Fruit fly (Drosophila melanogaster) whole organism, embryonic: ENCODE data around the gene Ufsp2.

Experiments
- Atf-2 ChIP-seq: fragments of 200-800 bp; sonication (Bioruptor generic); optimal IDR thresholded peaks from 2 replicates; lab custom pipeline; 2016; ENCODE audit warnings: missing biosample characterization, missing genetic modification characterization
- Atf6 ChIP-seq: fragments of 200-800 bp; sonication (Bioruptor generic); IDR thresholded peaks from 2 replicates; pipeline ENCODE4 v1.3.6; 2022; ENCODE audit warnings: missing biosample characterization, missing genetic modification characterization
- BEAF-32 ChIP-seq: fragments of 200-800 bp; sonication (Bioruptor generic); optimal IDR thresholded peaks from 3 replicates; lab custom pipeline; 2017; ENCODE audit warnings: missing biosample characterization, missing genetic modification characterization, mild to moderate bottlenecking, moderate library complexity, missing genetic modification reagents
- BtbVII ChIP-seq: fragments of 200-800 bp; sonication (Bioruptor generic); optimal IDR thresholded peaks from 3 replicates; lab custom pipeline; 2017; ENCODE audit warnings: missing biosample characterization, mild to moderate bottlenecking, missing genetic modification characterization
- CG10147 ChIP-seq: fragments of 200-800 bp; sonication (Bioruptor generic); optimal IDR thresholded peaks from 2 replicates; lab custom pipeline; 2019; ENCODE audit warnings: missing biosample characterization, mild to moderate bottlenecking, missing genetic modification characterization, moderate library complexity
- CG10959 ChIP-seq: fragments of 200-800 bp; sonication (Bioruptor generic); IDR thresholded peaks from 2 replicates; pipeline ENCODE4 v1.3.6; 2022; ENCODE audit warnings: missing biosample characterization, missing genetic modification characterization
- CG11696 ChIP-seq: fragments of 200-800 bp; sonication (Bioruptor generic); IDR thresholded peaks from 2 replicates; pipeline ENCODE4 v1.3.6; 2022; ENCODE audit warnings: missing biosample characterization, missing genetic modification characterization
- CG13123 ChIP-seq: fragments of 200-800 bp; sonication (Bioruptor generic); optimal IDR thresholded peaks from 2 replicates; lab custom pipeline; 2016; ENCODE audit warnings: missing biosample characterization, missing genetic modification characterization
- CG1602 ChIP-seq: fragments of 200-800 bp; sonication (Bioruptor generic); optimal IDR thresholded peaks from 3 replicates; lab custom pipeline; 2016; ENCODE audit warnings: missing biosample characterization, missing genetic modification characterization
- CG17361 ChIP-seq: fragments of 200-800 bp; sonication (Bioruptor generic); IDR thresholded peaks from 3 replicates; pipeline ENCODE4 v1.3.6; 2022; ENCODE audit warnings: missing biosample characterization, missing genetic modification characterization
- CG1832 ChIP-seq: fragments of 200-800 bp; sonication (Bioruptor generic); optimal IDR thresholded peaks from 2 replicates; lab custom pipeline; 2017; ENCODE audit warnings: missing biosample characterization, mild to moderate bottlenecking, missing genetic modification characterization, inconsistent platforms
- CG18764 ChIP-seq: fragments of 200-800 bp; sonication (Bioruptor generic); optimal IDR thresholded peaks from 3 replicates; lab custom pipeline; 2016; ENCODE audit warnings: missing biosample characterization, missing genetic modification characterization
- CG2712 ChIP-seq: fragments of 200-800 bp; optimal IDR thresholded peaks from 3 replicates; lab custom pipeline; 2019; ENCODE audit warnings: missing biosample characterization, mild to moderate bottlenecking, missing genetic modification characterization, moderate library complexity
- CG31365 ChIP-seq: fragments of 200-800 bp; sonication (Bioruptor generic); optimal IDR thresholded peaks from 2 replicates; lab custom pipeline; 2018; ENCODE audit warnings: missing biosample characterization, mild to moderate bottlenecking, missing genetic modification characterization
- CG3838 ChIP-seq: fragments of 200-800 bp; sonication (Bioruptor generic); optimal IDR thresholded peaks from 3 replicates; lab custom pipeline; 2016; ENCODE audit warnings: missing biosample characterization, missing genetic modification characterization
- CG4707 ChIP-seq: fragments of 200-800 bp; sonication (Bioruptor generic); optimal IDR thresholded peaks from 2 replicates; lab custom pipeline; 2018; ENCODE audit warnings: missing biosample characterization, mild to moderate bottlenecking, missing genetic modification characterization, moderate library complexity
- CG6254 ChIP-seq: fragments of 200-800 bp; sonication (Bioruptor generic); optimal IDR thresholded peaks from 3 replicates; lab custom pipeline; 2017; ENCODE audit warnings: mild to moderate bottlenecking, missing biosample characterization, missing genetic modification reagents, missing genetic modification characterization
- CG6791 ChIP-seq: fragments of 200-800 bp; sonication (Bioruptor generic); IDR thresholded peaks from 3 replicates; pipeline ENCODE4 v1.3.6; 2022; ENCODE audit warnings: missing biosample characterization, missing genetic modification characterization; ENCODE audit not compliant: partially characterized antibody
- CG8924 ChIP-seq: fragments of 200-800 bp; optimal IDR thresholded peaks from 3 replicates; lab custom pipeline; 2019; ENCODE audit warnings: missing biosample characterization, mild to moderate bottlenecking, missing genetic modification characterization, moderate library complexity
- CG9215 ChIP-seq: fragments of 200-800 bp; sonication (Bioruptor generic); IDR thresholded peaks from 2 replicates; pipeline ENCODE4 v1.3.6; 2022; ENCODE audit warnings: missing biosample characterization, missing genetic modification characterization
- CG9609 ChIP-seq: fragments of 200-800 bp; sonication (Bioruptor generic); optimal IDR thresholded peaks from 3 replicates; lab custom pipeline; 2016; ENCODE audit warnings: missing biosample characterization, missing genetic modification characterization
- CG9797 ChIP-seq: fragments of 200-800 bp; sonication (Bioruptor generic); optimal IDR thresholded peaks from 3 replicates; lab custom pipeline; 2018; ENCODE audit warnings: missing biosample characterization, mild to moderate bottlenecking, missing genetic modification characterization
- Dad ChIP-seq: fragments of 200-800 bp; sonication (Bioruptor generic); optimal IDR thresholded peaks from 3 replicates; lab custom pipeline; 2016; ENCODE audit warnings: missing biosample characterization, missing genetic modification characterization
- Eip74EF ChIP-seq, 2 experiments: fragments of 200-800 bp in 1 of 2; fragments of >200 bp in 1 of 2; sonication (Bioruptor generic) in 1 of 2; optimal IDR thresholded peaks; 2 replicates each; lab custom pipeline; 2017 to 2019; ENCODE audit warnings: missing biosample characterization in 2 of 2, missing genetic modification characterization in 2 of 2, mild to moderate bottlenecking in 1 of 2, moderate library complexity in 1 of 2
- HLHmδ ChIP-seq: fragments of 200-800 bp; sonication (Bioruptor generic); optimal IDR thresholded peaks from 2 replicates; lab custom pipeline; 2018; ENCODE audit warnings: missing biosample characterization, mild to moderate bottlenecking, missing genetic modification characterization, moderate library complexity
- Kr ChIP-seq: fragments of 200-800 bp; sonication (Bioruptor generic); optimal IDR thresholded peaks from 2 replicates; lab custom pipeline; 2017; ENCODE audit warnings: missing biosample characterization, mild to moderate bottlenecking, missing genetic modification characterization
- MBD-R2 ChIP-seq: fragments of 200-800 bp; sonication (Bioruptor generic); IDR thresholded peaks from 2 replicates; pipeline ENCODE4 v1.3.6; 2022; ENCODE audit warnings: missing biosample characterization, missing genetic modification characterization
- MESR4 ChIP-seq: fragments of 200-800 bp; sonication (Bioruptor generic); optimal IDR thresholded peaks from 2 replicates; lab custom pipeline; 2018; ENCODE audit warnings: missing biosample characterization, mild to moderate bottlenecking, missing genetic modification characterization, moderate library complexity
- Max ChIP-seq: fragments of 200-800 bp; sonication (Bioruptor generic); optimal IDR thresholded peaks from 2 replicates; lab custom pipeline; 2016; ENCODE audit warnings: missing biosample characterization, mild to moderate bottlenecking, missing genetic modification characterization
- Med ChIP-seq: fragments of 200-800 bp; sonication (Bioruptor generic); peaks from one replicate; lab custom pipeline; 2016; ENCODE audit warnings: missing biosample characterization, missing genetic modification characterization, mild to moderate bottlenecking, inconsistent platforms, moderate library complexity
- Poxn ChIP-seq: fragments of 200-800 bp; sonication (Bioruptor generic); IDR thresholded peaks from 2 replicates; pipeline ENCODE4 v1.3.6; 2022; ENCODE audit warnings: missing biosample characterization, missing genetic modification characterization
- Rfx ChIP-seq: fragments of 200-800 bp; sonication (Bioruptor generic); IDR thresholded peaks from 2 replicates; pipeline ENCODE4 v1.3.6; 2022; ENCODE audit warnings: missing biosample characterization, missing genetic modification characterization
- Xrp1 ChIP-seq: fragments of 200-800 bp; sonication (Bioruptor generic); IDR thresholded peaks from 2 replicates; pipeline ENCODE4 v1.3.6; 2022; ENCODE audit warnings: missing biosample characterization, missing genetic modification characterization
- bigmax ChIP-seq: fragments of 200-800 bp; sonication (Bioruptor generic); optimal IDR thresholded peaks from 2 replicates; lab custom pipeline; 2018; ENCODE audit warnings: missing biosample characterization, mild to moderate bottlenecking, missing genetic modification characterization
- chn ChIP-seq: fragments of 200-800 bp; sonication (Bioruptor generic); optimal IDR thresholded peaks from 2 replicates; lab custom pipeline; 2016; ENCODE audit warnings: missing biosample characterization, missing genetic modification characterization
- fd96Cb ChIP-seq: fragments of 200-800 bp; sonication (Bioruptor generic); optimal IDR thresholded peaks from 2 replicates; lab custom pipeline; 2018; ENCODE audit warnings: missing biosample characterization, mild to moderate bottlenecking, missing genetic modification characterization, moderate library complexity
- gem ChIP-seq: fragments of 200-800 bp; sonication (Bioruptor generic); optimal IDR thresholded peaks from 2 replicates; lab custom pipeline; 2019; ENCODE audit warnings: missing biosample characterization, mild to moderate bottlenecking, missing genetic modification characterization, moderate library complexity
- gsb ChIP-seq: fragments of 200-800 bp; sonication (Bioruptor generic); IDR thresholded peaks from 2 replicates; pipeline ENCODE4 v1.3.6; 2022; ENCODE audit warnings: missing biosample characterization, missing genetic modification characterization
- klu ChIP-seq: fragments of 200-800 bp; sonication (Bioruptor generic); IDR thresholded peaks from 2 replicates; pipeline ENCODE4 v1.3.6; 2022; ENCODE audit warnings: missing biosample characterization, missing genetic modification characterization
- knrl ChIP-seq: fragments of 200-800 bp; sonication (Bioruptor generic); IDR thresholded peaks from 3 replicates; pipeline ENCODE4 v1.3.6; 2022; ENCODE audit warnings: missing biosample characterization, missing genetic modification characterization; ENCODE audit not compliant: partially characterized antibody
- nerfin-1 ChIP-seq: fragments of 200-800 bp; sonication (Bioruptor generic); optimal IDR thresholded peaks from 3 replicates; lab custom pipeline; 2019; ENCODE audit warnings: missing biosample characterization, mild to moderate bottlenecking, missing genetic modification characterization, moderate library complexity
- odd ChIP-seq: fragments of 200-800 bp; sonication (Bioruptor generic); optimal IDR thresholded peaks from 2 replicates; lab custom pipeline; 2017; ENCODE audit warnings: missing biosample characterization, mild to moderate bottlenecking, missing genetic modification characterization
- pb ChIP-seq: fragments of 200-800 bp; sonication (Bioruptor generic); optimal IDR thresholded peaks from 3 replicates; lab custom pipeline; 2016; ENCODE audit warnings: missing biosample characterization, missing genetic modification characterization
- slou ChIP-seq: fragments of 200-800 bp; sonication (Bioruptor generic); optimal IDR thresholded peaks from 3 replicates; lab custom pipeline; 2016; ENCODE audit warnings: missing biosample characterization, missing genetic modification characterization
- tll ChIP-seq, 2 experiments: fragments of 200-800 bp in 1 of 2; fragments of >200 bp in 1 of 2; sonication (Bioruptor generic) in 1 of 2; optimal IDR thresholded peaks; 2 replicates each; lab custom pipeline; 2017 to 2019; ENCODE audit warnings: missing biosample characterization in 2 of 2, missing genetic modification characterization in 2 of 2, mild to moderate bottlenecking in 1 of 2, moderate library complexity in 1 of 2
- zfh2 ChIP-seq: fragments of 200-800 bp; sonication (Bioruptor generic); optimal IDR thresholded peaks from 2 replicates; lab custom pipeline; 2016; ENCODE audit warnings: missing biosample characterization, missing genetic modification characterization

The Ufsp2 gene

dm6 chr3L:15583504-15583903 is 7.1 kb downstream of the Ufsp2 start, which contains the start of gene AIMP2 (continued):
- peak; percentile 76 for TF ChIP-seq MESR4
- peak; percentile 44 for TF ChIP-seq BEAF-32 (GFP tag; lab: Kevin White, UChicago)
- no peak for TF ChIP-seq knrl (GFP tag; lab: Robert Waterston, UW)
- no peak for TF ChIP-seq CG6254 (GFP tag; lab: Kevin White, UChicago)
- no peak for TF ChIP-seq zfh2
- no peak for TF ChIP-seq chn (GFP tag; lab: Kevin White, UChicago)
- TF ChIP-seq tll (GFP tag; optimal IDR thresholded peaks at IDR 0.05; lab: Kevin White, UChicago): no peak
- no peak for TF ChIP-seq Poxn (GFP tag; lab: Robert Waterston, UW)
- TF ChIP-seq Med (GFP tag; lab: Kevin White, UChicago): no peak
- TF ChIP-seq CG11696 (GFP tag; lab: Robert Waterston, UW): no peak

dm6 chr3L:15587445-15588381 is 11.3 kb downstream of the Ufsp2 start, which contains the start of gene CG7656:
Gene CG7656, minus strand, starts transcription at chr3L:15588175.
- TF ChIP-seq odd (GFP tag; lab: Kevin White, UChicago): no peak
- TF ChIP-seq CG2712 (tag; lab: Kevin White, UChicago): peak; percentile 9
- TF ChIP-seq klu (GFP tag; lab: Robert Waterston, UW): no peak
- TF ChIP-seq Dad: peak; percentile 68
- peak; percentile 52 for TF ChIP-seq CG9215 (GFP tag; lab: Robert Waterston, UW)
- no peak for TF ChIP-seq CG9797 (GFP tag; lab: Kevin White, UChicago)
- TF ChIP-seq chn (GFP tag; lab: Kevin White, UChicago): peak; percentile 83
- TF ChIP-seq CG6791 (GFP tag; lab: Robert Waterston, UW): no peak
- no peak for TF ChIP-seq CG17361 (GFP tag; lab: Robert Waterston, UW)
- peak; percentile 85 for TF ChIP-seq CG3838 (GFP tag; lab: Kevin White, UChicago)
- TF ChIP-seq MBD-R2 (GFP tag; lab: Robert Waterston, UW): peak; percentile 86
- no peak for TF ChIP-seq fd96Cb (tag; lab: Kevin White, UChicago)
- peak; percentile 19 for TF ChIP-seq slou
- no peak for TF ChIP-seq nerfin-1 (tag; lab: Kevin White, UChicago)
- TF ChIP-seq Xrp1 (GFP tag; lab: Robert Waterston, UW): peak; percentile 61; the same call in 1 of the 2 replicates
- peak; percentile 43 for TF ChIP-seq Max (GFP tag; lab: Kevin White, UChicago)
- no peak for TF ChIP-seq Kr (GFP tag; lab: Kevin White, UChicago)
- TF ChIP-seq Atf6 (GFP tag; lab: Robert Waterston, UW): peak; percentile 37; the same call in 1 of the 2 replicates
- peak; percentile 28 for TF ChIP-seq CG10147 (GFP tag; lab: Kevin White, UChicago)
- TF ChIP-seq Eip74EF (GFP tag; optimal IDR thresholded peaks at IDR 0.05; lab: Kevin White, UChicago): no peak
- TF ChIP-seq CG18764 (GFP tag; lab: Kevin White, UChicago): peak; percentile 68
- peak; percentile 51 for TF ChIP-seq CG1602 (GFP tag; lab: Kevin White, UChicago)
- TF ChIP-seq Med (GFP tag; lab: Kevin White, UChicago): peak; percentile 98
- TF ChIP-seq CG4707 (GFP tag; lab: Kevin White, UChicago): peak; percentile 52
- TF ChIP-seq pb (GFP tag; lab: Kevin White, UChicago): peak; percentile 56
- no peak for TF ChIP-seq CG1832 (GFP tag; lab: Kevin White, UChicago)
- TF ChIP-seq Rfx: peak; percentile 85
- TF ChIP-seq CG9609 (GFP tag; lab: Kevin White, UChicago): peak; percentile 71
- peak; percentile 40 for TF ChIP-seq HLHmδ (GFP tag; lab: Kevin White, UChicago)
- peak; percentile 54 for TF ChIP-seq CG10959 (GFP tag; lab: Robert Waterston, UW)
- TF ChIP-seq bigmax (GFP tag; lab: Kevin White, UChicago): no peak
- peak; percentile 71 for TF ChIP-seq Atf-2
- TF ChIP-seq gsb: peak; percentile 32; the same call in 1 of the 2 replicates
- TF ChIP-seq CG31365 (tag; lab: Kevin White, UChicago): no peak
- peak; percentile 50 for TF ChIP-seq gem (tag; lab: Kevin White, UChicago)
- peak; percentile 20 for TF ChIP-seq CG13123 (GFP tag; lab: Kevin White, UChicago)
- no peak for TF ChIP-seq BtbVII (GFP tag; lab: Kevin White, UChicago)
- TF ChIP-seq CG8924: peak; percentile 55
